Worm (Caenorhabditis elegans) whole organism, young adult: ENCODE data around the gene idpp-9.

Source experiments
- B0019.2 ChIP-seq: fragments of 200-800 bp; sonication (Bioruptor generic); conservative IDR thresholded peaks from 2 replicates; pipeline ENCODE4 v1.3.6; 2022; ENCODE audit warnings: missing genetic modification reagents, missing genetic modification characterization, missing compliant biosample characterization
- B0336.3 ChIP-seq: fragments of 200-800 bp; sonication (Bioruptor generic); IDR thresholded peaks from 2 replicates; pipeline ENCODE4 v1.3.6; 2022; ENCODE audit warnings: missing genetic modification characterization, missing compliant biosample characterization
- C06A6.2 ChIP-seq: fragments of 200-800 bp; sonication (Bioruptor generic); conservative IDR thresholded peaks from 2 replicates; pipeline ENCODE4 v1.3.6; 2022; ENCODE audit warnings: missing genetic modification characterization, missing compliant biosample characterization
- F52B5.7 ChIP-seq: sonication (generic microtip); optimal IDR thresholded peaks from 2 replicates; lab custom pipeline; 2016; ENCODE audit warnings: mild to moderate bottlenecking, missing genetic modification characterization, missing compliant biosample characterization
- K11D2.4 ChIP-seq: fragments of 200-800 bp; sonication (Bioruptor generic); IDR thresholded peaks from 2 replicates; pipeline ENCODE4 v1.3.6; 2022; ENCODE audit warnings: missing genetic modification reagents, missing genetic modification characterization, missing compliant biosample characterization
- K12H6.12 ChIP-seq: fragments of 200-800 bp; sonication (Bioruptor generic); optimal IDR thresholded peaks from 2 replicates; lab custom pipeline; 2018; ENCODE audit warnings: mild to moderate bottlenecking, missing genetic modification characterization, missing compliant biosample characterization
- T26A5.8 ChIP-seq: sonication (generic microtip); optimal IDR thresholded peaks from 2 replicates; lab custom pipeline; 2016; ENCODE audit warnings: missing genetic modification characterization, missing compliant biosample characterization
- Y53F4B.3 ChIP-seq: fragments of 200-800 bp; sonication (Bioruptor generic); IDR thresholded peaks from 2 replicates; pipeline ENCODE4 v1.3.6; 2022; ENCODE audit warnings: missing genetic modification reagents, missing genetic modification characterization, missing compliant biosample characterization
- Y56A3A.18 ChIP-seq: fragments of 200-800 bp; sonication (Bioruptor generic); IDR thresholded peaks from 2 replicates; pipeline ENCODE4 v1.3.6; 2022; ENCODE audit warnings: missing genetic modification reagents, missing genetic modification characterization, missing compliant biosample characterization
- akir-1 ChIP-seq: fragments of 200-800 bp; sonication (Bioruptor generic); optimal IDR thresholded peaks from 2 replicates; lab custom pipeline; 2018; ENCODE audit warnings: mild to moderate bottlenecking, missing genetic modification characterization, moderate library complexity, missing compliant biosample characterization
- aptf-3 ChIP-seq: fragments of 200-800 bp; sonication (Bioruptor generic); IDR thresholded peaks from 2 replicates; pipeline ENCODE4 v1.3.6; 2022; ENCODE audit warnings: missing genetic modification characterization, missing compliant biosample characterization
- atf-7 ChIP-seq: sonication (generic microtip); optimal IDR thresholded peaks from 2 replicates; lab custom pipeline; 2017; ENCODE audit warnings: mild to moderate bottlenecking, missing genetic modification characterization, missing compliant biosample characterization
- attf-3 ChIP-seq: fragments of 200-800 bp; sonication (Bioruptor generic); conservative IDR thresholded peaks from 2 replicates; pipeline ENCODE4 v1.3.6; 2022; ENCODE audit warnings: missing genetic modification reagents, missing genetic modification characterization, missing compliant biosample characterization
- attf-6 ChIP-seq: fragments of 200-800 bp; sonication (Bioruptor generic); IDR thresholded peaks from 2 replicates; pipeline ENCODE4 v1.3.6; 2022; ENCODE audit warnings: missing genetic modification reagents, missing genetic modification characterization, missing compliant biosample characterization
- ceh-58 ChIP-seq: fragments of 200-800 bp; sonication (Bioruptor generic); IDR thresholded peaks from 2 replicates; pipeline ENCODE4 v1.3.6; 2022; ENCODE audit warnings: missing genetic modification characterization, missing compliant biosample characterization
- ceh-91 ChIP-seq: fragments of 200-800 bp; sonication (Bioruptor generic); IDR thresholded peaks from 2 replicates; pipeline ENCODE4 v1.3.6; 2022; ENCODE audit warnings: missing genetic modification reagents, missing genetic modification characterization, missing compliant biosample characterization
- die-1 ChIP-seq: sonication (generic microtip); optimal IDR thresholded peaks from 2 replicates; lab custom pipeline; 2016; ENCODE audit warnings: missing genotype, mild to moderate bottlenecking, missing genetic modification characterization, missing compliant biosample characterization
- dpl-1 ChIP-seq: fragments of 150-350 bp; optimal IDR thresholded peaks from 2 replicates; lab custom pipeline; 2014; ENCODE audit warnings: missing biosample characterization, missing genetic modification reagents, missing genetic modification characterization
- ekl-4 ChIP-seq: fragments of 200-800 bp; sonication (Bioruptor generic); IDR thresholded peaks from 2 replicates; pipeline ENCODE4 v1.3.6; 2022; ENCODE audit warnings: missing genetic modification reagents, missing genetic modification characterization, missing compliant biosample characterization
- let-607 ChIP-seq, 2 experiments: fragments of 200-800 bp in 1 of 2; sonication (Bioruptor generic) in 1 of 2; sonication (generic microtip) in 1 of 2; optimal IDR thresholded peaks; 2 replicates each; lab custom pipeline; 2016 to 2018; ENCODE audit warnings: mild to moderate bottlenecking in 2 of 2, missing compliant biosample characterization in 2 of 2, missing genetic modification characterization in 2 of 2, moderate library complexity in 2 of 2, missing genotype in 1 of 2
- lin-40 ChIP-seq: sonication (generic microtip); optimal IDR thresholded peaks from 2 replicates; lab custom pipeline; 2016; ENCODE audit warnings: missing genetic modification characterization, mild to moderate bottlenecking, missing compliant biosample characterization, missing genotype, missing genetic modification reagents
- lir-1 ChIP-seq: fragments of 200-800 bp; sonication (Bioruptor generic); conservative IDR thresholded peaks from 2 replicates; pipeline ENCODE4 v1.3.6; 2022; ENCODE audit warnings: missing genetic modification reagents, missing genetic modification characterization, missing compliant biosample characterization
- madf-6 ChIP-seq: fragments of 200-800 bp; sonication (Bioruptor generic); IDR thresholded peaks from 2 replicates; pipeline ENCODE4 v1.3.6; 2022; ENCODE audit warnings: missing genetic modification reagents, missing genetic modification characterization, missing compliant biosample characterization
- mcd-1 ChIP-seq: fragments of 200-800 bp; sonication (Bioruptor generic); IDR thresholded peaks from 2 replicates; pipeline ENCODE4 v1.3.6; 2022; ENCODE audit warnings: missing genetic modification reagents, missing genetic modification characterization, missing compliant biosample characterization
- mxl-1 ChIP-seq: sonication (generic microtip); optimal IDR thresholded peaks from 2 replicates; lab custom pipeline; 2016; ENCODE audit warnings: missing genetic modification characterization, missing compliant biosample characterization
- nfya-1 ChIP-seq: sonication (generic microtip); optimal IDR thresholded peaks from 2 replicates; lab custom pipeline; 2017; ENCODE audit warnings: antibody characterized with exemption, missing compliant biosample characterization, missing genetic modification characterization, borderline replicate concordance; ENCODE audit not compliant: insufficient read depth
- nfya-2 ChIP-seq: fragments of 200-800 bp; sonication (Bioruptor generic); IDR thresholded peaks from 2 replicates; pipeline ENCODE4 v1.3.6; 2022; ENCODE audit warnings: missing genetic modification reagents, missing genetic modification characterization, missing compliant biosample characterization
- nhr-120 ChIP-seq: fragments of 200-800 bp; sonication (Bioruptor generic); IDR thresholded peaks from 2 replicates; pipeline ENCODE4 v1.3.6; 2022; ENCODE audit warnings: missing genetic modification characterization, missing compliant biosample characterization
- rpc-1 ChIP-seq, 2 experiments: fragments of 150-350 bp in 1 of 2; sonication (generic microtip) in 1 of 2; optimal IDR thresholded peaks; 2 replicates each; lab custom pipeline; 2014 to 2018; ENCODE audit warnings: missing biosample characterization in 1 of 2, missing genetic modification characterization in 1 of 2, missing genetic modification reagents in 1 of 2, missing genotype in 1 of 2
- sdz-38 ChIP-seq: sonication (generic microtip); optimal IDR thresholded peaks from 2 replicates; lab custom pipeline; 2016; ENCODE audit warnings: missing genotype, missing genetic modification characterization, missing compliant biosample characterization
- snpc-4 ChIP-seq, 5 experiments: fragments of 150-350 bp in 1 of 5; sonication (generic microtip) in 4 of 5; optimal IDR thresholded peaks; 2 replicates each; lab custom pipeline; 2014 to 2018; ENCODE audit warnings: missing genetic modification characterization in 5 of 5, missing biosample characterization in 3 of 5, antibody characterized with exemption in 2 of 5, mild to moderate bottlenecking in 2 of 5, missing compliant biosample characterization in 2 of 5, missing genotype in 2 of 5, moderate library complexity in 2 of 5, missing genetic modification reagents in 1 of 5
- sptf-2 ChIP-seq: fragments of 200-800 bp; sonication (Bioruptor generic); optimal IDR thresholded peaks from 2 replicates; lab custom pipeline; 2018; ENCODE audit warnings: mild to moderate bottlenecking, missing genetic modification characterization, missing compliant biosample characterization
- tbp1 ChIP-seq: fragments of 200-800 bp; sonication (Bioruptor generic); optimal IDR thresholded peaks from 2 replicates; lab custom pipeline; 2018; ENCODE audit warnings: mild to moderate bottlenecking, missing genetic modification characterization, missing compliant biosample characterization
- tlf-1 ChIP-seq: fragments of 200-800 bp; sonication (Bioruptor generic); optimal IDR thresholded peaks from 2 replicates; lab custom pipeline; 2018; ENCODE audit warnings: mild to moderate bottlenecking, missing genetic modification characterization, missing compliant biosample characterization
- xnd-1 ChIP-seq: sonication (generic microtip); optimal IDR thresholded peaks from 2 replicates; lab custom pipeline; 2016; ENCODE audit warnings: missing genotype, missing genetic modification reagents, missing genetic modification characterization, missing compliant biosample characterization
- zim-3 ChIP-seq: sonication (generic microtip); optimal IDR thresholded peaks from 2 replicates; lab custom pipeline; 2017; ENCODE audit warnings: mild to moderate bottlenecking, missing genetic modification characterization, moderate library complexity, missing compliant biosample characterization
- ztf-18 ChIP-seq: sonication (generic microtip); optimal IDR thresholded peaks from 2 replicates; lab custom pipeline; 2016; ENCODE audit warnings: missing genotype, mild to moderate bottlenecking, missing genetic modification characterization, missing compliant biosample characterization
- ztf-25 ChIP-seq: fragments of 200-800 bp; sonication (Bioruptor generic); IDR thresholded peaks from 2 replicates; pipeline ENCODE4 v1.3.6; 2022; ENCODE audit warnings: missing genetic modification reagents, missing genetic modification characterization, missing compliant biosample characterization
- ztf-26 ChIP-seq: sonication (generic microtip); optimal IDR thresholded peaks from 2 replicates; lab custom pipeline; 2017; ENCODE audit warnings: missing genetic modification characterization, missing compliant biosample characterization
- ztf-28 ChIP-seq: fragments of 200-800 bp; sonication (Bioruptor generic); IDR thresholded peaks from 2 replicates; pipeline ENCODE4 v1.3.6; 2022; ENCODE audit warnings: missing genetic modification reagents, missing genetic modification characterization, missing compliant biosample characterization

The idpp-9 gene

DNA sequence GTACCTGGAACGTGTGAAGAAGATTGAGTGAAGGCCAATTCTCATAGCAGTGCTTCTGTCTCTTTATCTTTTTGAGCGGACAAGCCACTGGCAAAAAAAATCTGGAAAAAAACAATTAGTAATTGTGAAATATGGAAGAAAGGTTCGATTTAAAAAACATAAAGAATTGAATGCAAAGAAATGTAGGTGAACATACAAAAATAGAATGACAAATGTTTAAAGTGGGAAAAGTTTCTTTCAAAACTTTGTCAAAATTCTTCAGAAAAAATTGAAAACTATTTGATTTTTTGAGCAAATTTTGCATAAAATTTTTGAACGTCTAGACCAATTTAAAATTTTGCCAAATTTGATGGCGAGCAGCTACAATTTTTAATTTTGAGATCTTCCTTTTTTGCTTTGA, 27.6 kb upstream of the idpp-9 start, which contains the start of gene ptp-4A2:
TSS of gene ptp-4A2 (minus strand) at position 101 of the 400 bp plus-strand sequence.
- TF ChIP-seq mcd-1 (GFP tag; lab: Robert Waterston, UW) (no peak), ztf-26 (no peak), mxl-1 (tag; lab: Kevin White, UChicago) (no peak), B0336.3 (GFP tag; lab: Robert Waterston, UW) (no peak), nfya-1 (tag; lab: Kevin White, UChicago) (no peak), xnd-1 (tag; lab: Kevin White, UChicago) (no peak), K11D2.4 (GFP tag; lab: Robert Waterston, UW) (no peak), let-607 (tag; optimal IDR thresholded peaks at IDR 0.05; lab: Kevin White, UChicago) (no peak), nfya-2 (GFP tag; lab: Robert Waterston, UW) (no peak), akir-1 (GFP tag; lab: Kevin White, UChicago) (no peak), T26A5.8 (tag; lab: Kevin White, UChicago) (no peak), ceh-91 (no peak), madf-6 (GFP tag; lab: Robert Waterston, UW) (no peak), snpc-4 (GFP tag; optimal IDR thresholded peaks at IDR 0.05; lab: Kevin White, UChicago) (no peak), snpc-4 (tag; optimal IDR thresholded peaks at IDR 0.05; lab: Kevin White, UChicago) (no peak)

DNA sequence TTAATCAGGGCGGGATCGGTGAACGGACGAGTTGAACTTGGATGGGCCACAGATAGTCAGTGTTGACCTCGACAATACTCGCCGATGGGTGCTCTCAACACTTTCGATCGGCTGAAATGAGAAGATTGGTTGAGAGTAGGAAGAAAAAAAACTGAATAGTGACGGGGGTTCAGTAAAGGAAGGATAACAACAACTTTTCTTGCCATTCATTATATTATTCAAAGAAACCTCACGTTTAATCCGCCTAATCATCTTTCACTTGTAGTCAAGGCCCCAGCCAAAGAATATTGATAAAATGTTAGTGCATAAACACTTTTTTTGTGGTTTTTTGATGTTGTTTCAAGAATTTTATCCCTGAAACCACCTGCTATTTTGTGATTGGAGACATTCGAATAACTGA, 26.6 kb upstream of the idpp-9 start, which contains the start of gene T19D2.13:
TSS of gene T19D2.13 (minus strand) at position 101 of the 400 bp plus-strand sequence.
- TF ChIP-seq Y56A3A.18 (GFP tag; lab: Robert Waterston, UW) (no peak), tlf-1 (GFP tag; lab: Kevin White, UChicago) (no peak), ekl-4 (GFP tag; lab: Robert Waterston, UW) (no peak), attf-6 (GFP tag; lab: Robert Waterston, UW) (no peak), nhr-120 (no peak), lin-40 (tag; lab: Kevin White, UChicago) (no peak), aptf-3 (GFP tag; lab: Robert Waterston, UW) (no peak), die-1 (no peak), K12H6.12 (tag; lab: Kevin White, UChicago) (no peak), attf-3 (no peak), sptf-2 (GFP tag; lab: Kevin White, UChicago) (no peak), ceh-58 (GFP tag; lab: Robert Waterston, UW) (no peak), ztf-28 (no peak), F52B5.7 (tag; lab: Kevin White, UChicago) (no peak), lir-1 (GFP tag; lab: Robert Waterston, UW) (no peak), Y53F4B.3 (GFP tag; lab: Robert Waterston, UW) (no peak)
- TF ChIP-seq, all 124 proteins: peak for 0

DNA sequence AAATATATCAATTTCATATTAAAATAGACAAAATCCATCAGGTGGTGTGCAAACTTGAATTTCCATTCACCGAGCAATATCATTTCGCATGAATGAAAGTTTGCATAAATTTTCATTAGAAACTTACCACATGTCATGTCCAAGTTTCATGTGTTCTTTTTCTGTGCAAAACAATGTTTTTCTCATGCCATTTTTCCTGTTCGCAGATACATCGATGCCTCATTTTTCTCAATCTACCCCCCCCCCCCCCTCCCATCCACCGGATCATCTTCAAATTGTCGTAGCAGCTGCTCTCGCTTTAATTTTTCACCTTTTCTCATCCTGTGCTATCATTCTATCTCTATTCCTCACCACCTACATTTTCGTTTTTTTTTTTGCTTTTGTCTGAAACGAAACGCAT, 23.3 kb upstream of the idpp-9 start, which contains the start of gene T19D2.3:
TSS of gene T19D2.3 (plus strand) at position 301 of the 400 bp plus-strand sequence.
- no peak for TF ChIP-seq sdz-38
- no peak for TF ChIP-seq attf-3
- TF ChIP-seq snpc-4 (GFP tag; optimal IDR thresholded peaks at IDR 0.05; lab: Kevin White, UChicago): no peak
- TF ChIP-seq snpc-4 (tag; optimal IDR thresholded peaks at IDR 0.05; lab: Kevin White, UChicago): no peak
- TF ChIP-seq C06A6.2: no peak
- no peak for TF ChIP-seq atf-7
- no peak for TF ChIP-seq lir-1 (GFP tag; lab: Robert Waterston, UW)
- TF ChIP-seq nhr-120: no peak
- no peak for TF ChIP-seq nfya-1 (tag; lab: Kevin White, UChicago)
- no peak for TF ChIP-seq mcd-1 (GFP tag; lab: Robert Waterston, UW)
- no peak for TF ChIP-seq B0019.2 (GFP tag; lab: Robert Waterston, UW)
- TF ChIP-seq rpc-1 (optimal IDR thresholded peaks at IDR 0.05; lab: Kevin White, UChicago): no peak
- TF ChIP-seq rpc-1 (tag; optimal IDR thresholded peaks at IDR 0.05; lab: Kevin White, UChicago): no peak
- TF ChIP-seq ztf-25: no peak
- TF ChIP-seq lin-40 (tag; lab: Kevin White, UChicago): no peak
- TF ChIP-seq zim-3: no peak
- no peak for TF ChIP-seq dpl-1 (GFP tag; lab: Kevin White, UChicago)
- TF ChIP-seq ztf-18 (tag; lab: Kevin White, UChicago): no peak
- TF ChIP-seq tbp1 (GFP tag; lab: Kevin White, UChicago): no peak
- TF ChIP-seq die-1: no peak
